Worm (Caenorhabditis elegans) whole organism, midembryonic: Measurements from ENCODE around the gene T03G11.9.

Source experiments
- T22C8.4 ChIP-seq: fragments of 200-800 bp; sonication (Bioruptor generic); IDR thresholded peaks from 2 replicates; pipeline ENCODE4 v1.3.6; 2022; ENCODE audit warnings: missing genetic modification characterization, missing compliant biosample characterization
- cog-1 ChIP-seq: sonication (generic microtip); optimal IDR thresholded peaks from 2 replicates; lab custom pipeline; 2016; ENCODE audit warnings: missing genetic modification characterization, missing compliant biosample characterization
- flt-1 ChIP-seq: fragments of 200-800 bp; sonication (Bioruptor generic); IDR thresholded peaks from 2 replicates; pipeline ENCODE4 v1.3.6; 2022; ENCODE audit warnings: missing genetic modification characterization, missing compliant biosample characterization
- klf-2 ChIP-seq: fragments of 200-800 bp; sonication (Bioruptor generic); conservative IDR thresholded peaks from 2 replicates; pipeline ENCODE4 v1.3.6; 2022; ENCODE audit warnings: missing genetic modification reagents, missing genetic modification characterization, missing compliant biosample characterization
- med-1 ChIP-seq: sonication (generic microtip); optimal IDR thresholded peaks from 2 replicates; lab custom pipeline; 2017; ENCODE audit warnings: missing genetic modification characterization, mild to moderate bottlenecking, missing compliant biosample characterization, antibody characterized with exemption, missing genetic modification reagents; ENCODE audit not compliant: insufficient read depth
- ref-1 ChIP-seq: fragments of 200-800 bp; sonication (Bioruptor generic); conservative IDR thresholded peaks from 2 replicates; pipeline ENCODE4 v1.3.6; 2022; ENCODE audit warnings: missing genetic modification reagents, missing genetic modification characterization, missing compliant biosample characterization
- tab-1 ChIP-seq: fragments of 200-800 bp; sonication (Bioruptor generic); IDR thresholded peaks from 2 replicates; pipeline ENCODE4 v1.3.6; 2022; ENCODE audit warnings: missing genetic modification characterization, missing compliant biosample characterization
- ztf-23 ChIP-seq: fragments of 200-800 bp; sonication (Bioruptor generic); IDR thresholded peaks from 2 replicates; pipeline ENCODE4 v1.3.6; 2022; ENCODE audit warnings: missing genetic modification reagents, missing genetic modification characterization, missing compliant biosample characterization
- ztf-29 ChIP-seq: fragments of 200-800 bp; sonication (Bioruptor generic); IDR thresholded peaks from 2 replicates; pipeline ENCODE4 v1.3.6; 2022; ENCODE audit warnings: missing genetic modification reagents, missing genetic modification characterization, missing compliant biosample characterization

The T03G11.9 gene

ce11 chrX:5205561-5205960 lies 21.5 kb downstream of the T03G11.9 start, which contains the start of gene H28G03.2:
Gene H28G03.2 (plus strand): TSS chrX:5205760.
- 0 out of 2 replicates have a peak, but pooled peaks have one; percentile 23 for TF ChIP-seq T22C8.4 (GFP tag; lab: Robert Waterston, UW)
- TF ChIP-seq flt-1 (GFP tag; lab: Robert Waterston, UW), result no peak

ce11 chrX:5207819-5208218 lies 23.8 kb downstream of the T03G11.9 start:
- TF ChIP-seq T22C8.4 (GFP tag; lab: Robert Waterston, UW) (no peak), flt-1 (GFP tag; lab: Robert Waterston, UW) (0 out of 2 replicates have a peak, but pooled peaks have one; percentile 30)

ce11 chrX:5208326-5208725 lies 24.3 kb downstream of the T03G11.9 start:
- TF ChIP-seq ztf-29 (GFP tag; lab: Robert Waterston, UW) (no peak), ref-1 (no peak)

- TF ChIP-seq med-1 (GFP tag; lab: Kevin White, UChicago), result no peak
- no peak for TF ChIP-seq klf-2
- no peak for TF ChIP-seq ztf-29 (GFP tag; lab: Robert Waterston, UW)
- TF ChIP-seq cog-1, result no peak
- TF ChIP-seq T22C8.4 (GFP tag; lab: Robert Waterston, UW), result no peak
- TF ChIP-seq ref-1, result no peak
- no peak for TF ChIP-seq flt-1 (GFP tag; lab: Robert Waterston, UW)
- no peak for TF ChIP-seq tab-1 (GFP tag; lab: Robert Waterston, UW)
- no peak for TF ChIP-seq ztf-23
These were observed 24.8 kb downstream of the T03G11.9 start for ce11 chrX:5208831-5209230.

ce11 chrX:5209429-5209828 lies 25.4 kb downstream of the T03G11.9 start:
- TF ChIP-seq cog-1 (no peak), flt-1 (GFP tag; lab: Robert Waterston, UW) (no peak), med-1 (GFP tag; lab: Kevin White, UChicago) (no peak), T22C8.4 (GFP tag; lab: Robert Waterston, UW) (no peak), tab-1 (GFP tag; lab: Robert Waterston, UW) (no peak), ztf-29 (GFP tag; lab: Robert Waterston, UW) (no peak), klf-2 (no peak), ref-1 (no peak), ztf-23 (no peak)

ce11 chrX:5210524-5210923 lies 26.5 kb downstream of the T03G11.9 start:
- TF ChIP-seq cog-1 (peak; percentile 35), flt-1 (GFP tag; lab: Robert Waterston, UW) (no peak)

- TF ChIP-seq tab-1 (GFP tag; lab: Robert Waterston, UW) (no peak), klf-2 (no peak)
These were observed 27.1 kb downstream of the T03G11.9 start for ce11 chrX:5210927-5211655.

ce11 chrX:5213032-5213431 lies 29.0 kb downstream of the T03G11.9 start:
- TF ChIP-seq med-1 (GFP tag; lab: Kevin White, UChicago) (no peak), klf-2 (no peak), cog-1 (no peak), flt-1 (GFP tag; lab: Robert Waterston, UW) (no peak)

- no peak for TF ChIP-seq med-1 (GFP tag; lab: Kevin White, UChicago)
- no peak for TF ChIP-seq cog-1
- TF ChIP-seq klf-2, result no peak
- no peak for TF ChIP-seq ref-1
- TF ChIP-seq tab-1 (GFP tag; lab: Robert Waterston, UW), result no peak
- no peak for TF ChIP-seq flt-1 (GFP tag; lab: Robert Waterston, UW)
- no peak for TF ChIP-seq ztf-23
- no peak for TF ChIP-seq T22C8.4 (GFP tag; lab: Robert Waterston, UW)
- TF ChIP-seq ztf-29 (GFP tag; lab: Robert Waterston, UW), result no peak
These were observed 29.5 kb downstream of the T03G11.9 start for ce11 chrX:5213565-5213964.

ce11 chrX:5214790-5215189 lies 30.8 kb downstream of the T03G11.9 start:
- no peak for TF ChIP-seq klf-2
- TF ChIP-seq T22C8.4 (GFP tag; lab: Robert Waterston, UW), result no peak
- TF ChIP-seq flt-1 (GFP tag; lab: Robert Waterston, UW), result no peak
- 0 out of 2 replicates have a peak, but pooled peaks have one; percentile 44 for TF ChIP-seq ztf-23
- TF ChIP-seq ztf-29 (GFP tag; lab: Robert Waterston, UW), result no peak

ce11 chrX:5216063-5216462 lies 32.0 kb downstream of the T03G11.9 start, which contains the start of gene hrpa-2:
Gene hrpa-2 (plus strand): TSS chrX:5216363.
- TF ChIP-seq med-1 (GFP tag; lab: Kevin White, UChicago), result no peak
- no peak for TF ChIP-seq klf-2
- no peak for TF ChIP-seq ztf-23
- no peak for TF ChIP-seq T22C8.4 (GFP tag; lab: Robert Waterston, UW)

- TF ChIP-seq tab-1 (GFP tag; lab: Robert Waterston, UW) (no peak), ztf-29 (GFP tag; lab: Robert Waterston, UW) (no peak), cog-1 (no peak), T22C8.4 (GFP tag; lab: Robert Waterston, UW) (no peak), med-1 (GFP tag; lab: Kevin White, UChicago) (no peak)
These were observed 34.3 kb downstream of the T03G11.9 start for ce11 chrX:5218323-5218722.
